Worm (Caenorhabditis elegans): ENCODE measurements around the gene Y49E10.27.

DNA sequence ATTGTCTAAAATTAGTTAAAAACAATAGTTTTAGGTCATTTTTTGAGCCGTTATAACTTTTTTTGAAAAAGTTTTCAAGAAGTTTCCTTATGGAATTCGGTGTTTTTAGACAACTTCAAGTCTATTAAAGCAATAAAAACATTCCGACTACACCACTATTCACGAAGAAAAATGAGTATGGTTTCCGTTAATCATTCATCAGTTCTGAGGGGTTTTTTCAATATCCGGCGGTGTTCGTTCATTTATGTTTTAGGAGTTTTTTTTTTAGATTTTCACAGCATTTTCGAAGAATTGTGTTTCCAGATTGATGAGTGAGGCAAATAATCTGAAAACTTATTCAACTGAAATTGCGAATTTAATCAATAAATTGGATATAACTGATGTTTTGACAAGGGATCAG, at the start of gene Y49E10.27:
- TF ChIP-seq ceh-31 (tag; optimal IDR thresholded peaks at IDR 0.05): no peak
- no peak for TF ChIP-seq npax-4 (tag; optimal IDR thresholded peaks at IDR 0.05)
- TF ChIP-seq tbx-2 (tag; optimal IDR thresholded peaks at IDR 0.05): no peak
- no peak for TF ChIP-seq ets-4 (tag; optimal IDR thresholded peaks at IDR 0.05)
- TF ChIP-seq odd-2 (tag; optimal IDR thresholded peaks at IDR 0.05): no peak
- no peak for TF ChIP-seq T23F11.4 (GFP tag; optimal IDR thresholded peaks at IDR 0.05)
- TF ChIP-seq sox-2 (GFP tag; IDR thresholded peaks at IDR 0.05): no peak
- TF ChIP-seq nhr-11 (tag; optimal IDR thresholded peaks at IDR 0.05): no peak
- TF ChIP-seq pha-4 (tag; optimal IDR thresholded peaks at IDR 0.05): no peak
- no peak for TF ChIP-seq unc-55 (GFP tag; optimal IDR thresholded peaks at IDR 0.05)
- no peak for TF ChIP-seq hlh-13 (GFP tag; optimal IDR thresholded peaks at IDR 0.05)
- TF ChIP-seq hlh-8 (tag; optimal IDR thresholded peaks at IDR 0.05): no peak
- TF ChIP-seq ceh-24 (tag; optimal IDR thresholded peaks at IDR 0.05): no peak
- TF ChIP-seq Y22D7AL.16 (tag; optimal IDR thresholded peaks at IDR 0.05): no peak
